Worm (Caenorhabditis elegans) whole organism, young adult: ENCODE results near the gene toc-1.

Source experiments
- Y79H2A.3 ChIP-seq: fragments of 200-800 bp; sonication (Bioruptor generic); conservative IDR thresholded peaks from 2 replicates; pipeline ENCODE4 v1.3.6; 2022; ENCODE audit warnings: missing genetic modification reagents, missing genetic modification characterization, missing compliant biosample characterization
- bed-2 ChIP-seq: fragments of 200-800 bp; sonication (Bioruptor generic); IDR thresholded peaks from 2 replicates; pipeline ENCODE4 v1.3.6; 2022; ENCODE audit warnings: missing genetic modification reagents, missing genetic modification characterization, missing compliant biosample characterization
- cebp-2 ChIP-seq: fragments of 200-800 bp; sonication (Bioruptor generic); IDR thresholded peaks from 2 replicates; pipeline ENCODE4 v1.3.6; 2022; ENCODE audit warnings: missing genetic modification characterization, missing compliant biosample characterization
- ceh-91 ChIP-seq: fragments of 200-800 bp; sonication (Bioruptor generic); IDR thresholded peaks from 2 replicates; pipeline ENCODE4 v1.3.6; 2022; ENCODE audit warnings: missing genetic modification reagents, missing genetic modification characterization, missing compliant biosample characterization
- chd-7 ChIP-seq: sonication (generic microtip); optimal IDR thresholded peaks from 2 replicates; lab custom pipeline; 2016; ENCODE audit warnings: mild to moderate bottlenecking, missing genetic modification characterization, moderate library complexity, missing compliant biosample characterization
- egl-44 ChIP-seq: fragments of 200-800 bp; sonication (Bioruptor generic); IDR thresholded peaks from 2 replicates; pipeline ENCODE4 v1.3.6; 2022; ENCODE audit warnings: missing genetic modification reagents, missing genetic modification characterization, missing compliant biosample characterization
- hmg-1.2 ChIP-seq: fragments of 200-800 bp; sonication (Bioruptor generic); IDR thresholded peaks from 2 replicates; pipeline ENCODE4 v1.3.6; 2022; ENCODE audit warnings: missing genetic modification reagents, missing genetic modification characterization, missing compliant biosample characterization
- nfya-1 ChIP-seq: sonication (generic microtip); optimal IDR thresholded peaks from 2 replicates; lab custom pipeline; 2017; ENCODE audit warnings: antibody characterized with exemption, missing compliant biosample characterization, missing genetic modification characterization, borderline replicate concordance; ENCODE audit not compliant: insufficient read depth
- snpc-4 ChIP-seq, 5 experiments: fragments of 150-350 bp in 1 of 5; sonication (generic microtip) in 4 of 5; optimal IDR thresholded peaks; 2 replicates each; lab custom pipeline; 2014 to 2018; ENCODE audit warnings: missing genetic modification characterization in 5 of 5, missing biosample characterization in 3 of 5, antibody characterized with exemption in 2 of 5, mild to moderate bottlenecking in 2 of 5, missing compliant biosample characterization in 2 of 5, missing genotype in 2 of 5, moderate library complexity in 2 of 5, missing genetic modification reagents in 1 of 5
- xnd-1 ChIP-seq: sonication (generic microtip); optimal IDR thresholded peaks from 2 replicates; lab custom pipeline; 2016; ENCODE audit warnings: missing genotype, missing genetic modification reagents, missing genetic modification characterization, missing compliant biosample characterization

DNA sequence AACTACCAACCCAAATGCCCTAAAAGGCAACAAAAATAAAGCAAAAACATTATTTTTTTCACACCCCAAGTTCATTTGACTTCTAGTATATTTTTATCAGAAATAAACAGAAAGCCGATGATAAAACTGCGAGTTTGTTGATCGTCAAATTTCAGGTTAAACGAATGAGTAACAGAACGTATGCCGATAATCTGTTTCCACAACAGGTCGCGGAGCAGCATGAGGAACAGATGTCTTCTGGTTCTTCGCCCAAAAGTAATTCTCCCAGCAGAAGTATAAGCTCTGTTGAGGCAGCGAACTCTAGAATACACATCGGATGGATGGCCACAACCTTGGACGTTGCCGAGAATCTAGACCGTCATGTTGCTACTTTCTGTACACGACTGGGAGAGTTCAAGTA lies 44.6 kb upstream of the toc-1 start, which contains the start of gene prmt-5:
- TF ChIP-seq bed-2 (GFP tag; lab: Robert Waterston, UW) (no peak), chd-7 (tag; lab: Kevin White, UChicago) (peak; percentile 93), ceh-91 (GFP tag; lab: Robert Waterston, UW) (no peak), xnd-1 (tag; lab: Kevin White, UChicago) (peak; percentile 43), hmg-1.2 (GFP tag; lab: Robert Waterston, UW) (peak; percentile 44; the same call in 1 of the 2 replicates), egl-44 (no peak), cebp-2 (GFP tag; lab: Robert Waterston, UW) (peak; percentile 72; the same call in 1 of the 2 replicates), nfya-1 (tag; lab: Kevin White, UChicago) (no peak), Y79H2A.3 (GFP tag; lab: Robert Waterston, UW) (0 out of 2 replicates have a peak, but pooled peaks have one; percentile 34), snpc-4 (GFP tag; optimal IDR thresholded peaks at IDR 0.05; lab: Kevin White, UChicago) (no peak), snpc-4 (tag; optimal IDR thresholded peaks at IDR 0.05; lab: Kevin White, UChicago) (peak in 2 of 4 experiments; percentile 28 to 48)
